Fruit fly (Drosophila melanogaster) whole organism, embryonic: ENCODE measurements around the gene Svil.

Experiments used
- Bgb ChIP-seq: fragments of 200-800 bp; sonication (Bioruptor generic); IDR thresholded peaks from 2 replicates; pipeline ENCODE4 v1.3.6; 2022; ENCODE audit warnings: missing biosample characterization, missing genetic modification characterization; ENCODE audit not compliant: partially characterized antibody
- CG10543 ChIP-seq: fragments of 200-800 bp; sonication (Bioruptor generic); optimal IDR thresholded peaks from 3 replicates; lab custom pipeline; 2017; ENCODE audit warnings: missing biosample characterization, mild to moderate bottlenecking, missing genetic modification characterization, moderate library complexity
- CG12744 ChIP-seq: fragments of 200-800 bp; sonication (Bioruptor generic); optimal IDR thresholded peaks from 2 replicates; lab custom pipeline; 2016; ENCODE audit warnings: missing biosample characterization, missing genetic modification characterization
- CG12769 ChIP-seq: fragments of 200-800 bp; sonication (Bioruptor generic); optimal IDR thresholded peaks from 2 replicates; lab custom pipeline; 2019; ENCODE audit warnings: missing biosample characterization, mild to moderate bottlenecking, missing genetic modification characterization, moderate library complexity
- CG16779 ChIP-seq: fragments of 200-800 bp; sonication (Bioruptor generic); IDR thresholded peaks from 2 replicates; pipeline ENCODE4 v1.3.6; 2022; ENCODE audit warnings: missing biosample characterization, missing genetic modification characterization
- CG17361 ChIP-seq: fragments of 200-800 bp; sonication (Bioruptor generic); IDR thresholded peaks from 3 replicates; pipeline ENCODE4 v1.3.6; 2022; ENCODE audit warnings: missing biosample characterization, missing genetic modification characterization
- CG17912 ChIP-seq: fragments of 200-800 bp; sonication (Bioruptor generic); optimal IDR thresholded peaks from 2 replicates; lab custom pipeline; 2018; ENCODE audit warnings: missing biosample characterization, mild to moderate bottlenecking, missing genetic modification characterization
- CG2199 ChIP-seq: fragments of 200-800 bp; sonication (Bioruptor generic); IDR thresholded peaks from 3 replicates; pipeline ENCODE4 v1.3.6; 2022; ENCODE audit warnings: missing biosample characterization, missing genetic modification characterization
- CG2678 ChIP-seq: fragments of 200-800 bp; sonication (Bioruptor generic); optimal IDR thresholded peaks from 3 replicates; lab custom pipeline; 2019; ENCODE audit warnings: missing biosample characterization, mild to moderate bottlenecking, missing genetic modification characterization, moderate library complexity
- CG3065 ChIP-seq: fragments of 200-800 bp; sonication (Bioruptor generic); optimal IDR thresholded peaks from 2 replicates; lab custom pipeline; 2016; ENCODE audit warnings: missing biosample characterization, missing genetic modification characterization
- CG3281 ChIP-seq: fragments of 200-800 bp; sonication (Bioruptor generic); optimal IDR thresholded peaks from 3 replicates; lab custom pipeline; 2017; ENCODE audit warnings: missing biosample characterization, mild to moderate bottlenecking, missing genetic modification characterization
- CG3838 ChIP-seq: fragments of 200-800 bp; sonication (Bioruptor generic); optimal IDR thresholded peaks from 3 replicates; lab custom pipeline; 2016; ENCODE audit warnings: missing biosample characterization, missing genetic modification characterization
- CG4360 ChIP-seq: fragments of 200-800 bp; sonication (Bioruptor generic); IDR thresholded peaks from 2 replicates; pipeline ENCODE4 v1.3.6; 2022; ENCODE audit warnings: missing biosample characterization, missing genetic modification characterization
- CG8290 ChIP-seq, 3 experiments: fragments of 200-800 bp; sonication (Bioruptor generic); optimal IDR thresholded peaks; 2 replicates each; lab custom pipeline; 2016 to 2019; ENCODE audit warnings: missing biosample characterization in 3 of 3, missing genetic modification characterization in 3 of 3, mild to moderate bottlenecking in 2 of 3, moderate library complexity in 1 of 3
- CG8359 ChIP-seq: fragments of 200-800 bp; sonication (Bioruptor generic); optimal IDR thresholded peaks from 2 replicates; lab custom pipeline; 2017; ENCODE audit warnings: missing biosample characterization, mild to moderate bottlenecking, missing genetic modification characterization, borderline replicate concordance
- CG9817 ChIP-seq: fragments of 200-800 bp; sonication (Bioruptor generic); optimal IDR thresholded peaks from 2 replicates; lab custom pipeline; 2018; ENCODE audit warnings: missing biosample characterization, mild to moderate bottlenecking, missing genetic modification characterization, moderate library complexity
- CG9876 ChIP-seq: fragments of 200-800 bp; sonication (Bioruptor generic); optimal IDR thresholded peaks from 2 replicates; lab custom pipeline; 2016; ENCODE audit warnings: missing biosample characterization, missing genetic modification characterization
- Dfd ChIP-seq, 2 experiments: fragments of >200 bp; optimal IDR thresholded peaks; 2 replicates each; lab custom pipeline; 2017; ENCODE audit warnings: missing biosample characterization in 2 of 2, missing genetic modification characterization in 2 of 2
- Eip74EF ChIP-seq, 2 experiments: fragments of 200-800 bp in 1 of 2; fragments of >200 bp in 1 of 2; sonication (Bioruptor generic) in 1 of 2; optimal IDR thresholded peaks; 2 replicates each; lab custom pipeline; 2017 to 2019; ENCODE audit warnings: missing biosample characterization in 2 of 2, missing genetic modification characterization in 2 of 2, mild to moderate bottlenecking in 1 of 2, moderate library complexity in 1 of 2
- Ets97D ChIP-seq: fragments of 200-800 bp; sonication (Bioruptor generic); optimal IDR thresholded peaks from 3 replicates; lab custom pipeline; 2016; ENCODE audit warnings: missing biosample characterization, missing genetic modification characterization
- Gug ChIP-seq: fragments of 200-800 bp; sonication (Bioruptor generic); IDR thresholded peaks from 4 replicates; pipeline ENCODE4 v1.3.6; 2022; ENCODE audit warnings: missing biosample characterization, missing genetic modification characterization
- Hand ChIP-seq: fragments of 200-800 bp; sonication (Bioruptor generic); optimal IDR thresholded peaks from 2 replicates; lab custom pipeline; 2017; ENCODE audit warnings: mild to moderate bottlenecking, missing biosample characterization, missing genetic modification reagents, missing genetic modification characterization
- Hr78 ChIP-seq, 2 experiments: fragments of 200-800 bp in 1 of 2; fragments of >200 bp in 1 of 2; sonication (Bioruptor generic) in 1 of 2; optimal IDR thresholded peaks; 2 replicates each; lab custom pipeline; 2017 to 2019; ENCODE audit warnings: missing biosample characterization in 2 of 2, missing genetic modification characterization in 2 of 2, mild to moderate bottlenecking in 1 of 2, moderate library complexity in 1 of 2
- Kr ChIP-seq: fragments of 200-800 bp; sonication (Bioruptor generic); optimal IDR thresholded peaks from 2 replicates; lab custom pipeline; 2017; ENCODE audit warnings: missing biosample characterization, mild to moderate bottlenecking, missing genetic modification characterization
- Sin3A ChIP-seq: fragments of >200 bp; optimal IDR thresholded peaks from 2 replicates; lab custom pipeline; 2018
- Taf1 ChIP-seq: fragments of 200-800 bp; sonication (Bioruptor generic); IDR thresholded peaks from 2 replicates; pipeline ENCODE4 v1.3.6; 2022; ENCODE audit warnings: missing biosample characterization, missing genetic modification characterization
- Tbp ChIP-seq: fragments of >200 bp; optimal IDR thresholded peaks from 2 replicates; lab custom pipeline; 2018; ENCODE audit warnings: missing biosample characterization, missing genetic modification characterization
- ap ChIP-seq: fragments of 200-800 bp; sonication (Bioruptor generic); IDR thresholded peaks from 2 replicates; pipeline ENCODE4 v1.3.6; 2022; ENCODE audit warnings: missing biosample characterization, missing genetic modification characterization
- btn ChIP-seq: fragments of 200-800 bp; sonication (Bioruptor generic); optimal IDR thresholded peaks from 2 replicates; lab custom pipeline; 2016; ENCODE audit warnings: missing biosample characterization, missing genetic modification characterization
- cas ChIP-seq: fragments of 200-800 bp; sonication (Bioruptor generic); IDR thresholded peaks from 2 replicates; pipeline ENCODE4 v1.3.6; 2022; ENCODE audit warnings: missing biosample characterization, missing genetic modification characterization
- ci ChIP-seq: fragments of 200-800 bp; sonication (Bioruptor generic); IDR thresholded peaks from 3 replicates; pipeline ENCODE4 v1.3.6; 2022; ENCODE audit warnings: missing biosample characterization, missing genetic modification characterization
- croc ChIP-seq: fragments of 200-800 bp; sonication (Bioruptor generic); conservative IDR thresholded peaks from 3 replicates; pipeline ENCODE4 v1.3.6; 2022; ENCODE audit warnings: missing biosample characterization, missing genetic modification characterization
- crol ChIP-seq: fragments of 200-800 bp; sonication (Bioruptor generic); IDR thresholded peaks from 2 replicates; pipeline ENCODE4 v1.3.6; 2022; ENCODE audit warnings: missing biosample characterization, missing genetic modification characterization
- cwo ChIP-seq: fragments of 200-800 bp; sonication (Bioruptor generic); optimal IDR thresholded peaks from 3 replicates; lab custom pipeline; 2017; ENCODE audit warnings: missing biosample characterization, missing genetic modification characterization, mild to moderate bottlenecking, moderate library complexity, missing genetic modification reagents
- fd96Cb ChIP-seq: fragments of 200-800 bp; sonication (Bioruptor generic); optimal IDR thresholded peaks from 2 replicates; lab custom pipeline; 2018; ENCODE audit warnings: missing biosample characterization, mild to moderate bottlenecking, missing genetic modification characterization, moderate library complexity
- gfzf ChIP-seq: fragments of 200-800 bp; sonication (Bioruptor generic); optimal IDR thresholded peaks from 2 replicates; lab custom pipeline; 2016; ENCODE audit warnings: missing biosample characterization, mild to moderate bottlenecking, missing genetic modification characterization, moderate library complexity
- knrl ChIP-seq: fragments of 200-800 bp; sonication (Bioruptor generic); IDR thresholded peaks from 3 replicates; pipeline ENCODE4 v1.3.6; 2022; ENCODE audit warnings: missing biosample characterization, missing genetic modification characterization; ENCODE audit not compliant: partially characterized antibody
- lola ChIP-seq, 3 experiments: fragments of >200 bp in 2 of 3; fragments of 200-800 bp in 1 of 3; sonication (Bioruptor generic) in 1 of 3; optimal IDR thresholded peaks; 2 replicates each; lab custom pipeline; 2017 to 2019; ENCODE audit warnings: missing biosample characterization in 3 of 3, missing genetic modification characterization in 3 of 3, mild to moderate bottlenecking in 1 of 3, moderate library complexity in 1 of 3
- nom ChIP-seq: fragments of 200-800 bp; sonication (Bioruptor generic); optimal IDR thresholded peaks from 2 replicates; lab custom pipeline; 2017; ENCODE audit warnings: missing biosample characterization, missing genetic modification characterization, mild to moderate bottlenecking, moderate library complexity, missing genetic modification reagents
- pan ChIP-seq, 4 experiments: fragments of >200 bp in 3 of 4; fragments of 200-800 bp in 1 of 4; sonication (Bioruptor generic) in 1 of 4; optimal IDR thresholded peaks in 3 of 4; IDR thresholded peaks in 1 of 4; 2 replicates each; pipeline versions ENCODE4 v1.3.6 to Lab custom; 2017 to 2022; ENCODE audit warnings: missing biosample characterization in 2 of 4, missing genetic modification characterization in 2 of 4, mixed read lengths in 1 of 4
- pros ChIP-seq: fragments of 200-800 bp; sonication (Bioruptor generic); optimal IDR thresholded peaks from 3 replicates; lab custom pipeline; 2019; ENCODE audit warnings: missing biosample characterization, mild to moderate bottlenecking, missing genetic modification characterization, moderate library complexity
- sd ChIP-seq: fragments of 200-800 bp; sonication (Bioruptor generic); optimal IDR thresholded peaks from 3 replicates; lab custom pipeline; 2018; ENCODE audit warnings: missing biosample characterization, mild to moderate bottlenecking, missing genetic modification characterization, moderate library complexity
- ssp ChIP-seq: fragments of 200-800 bp; sonication (Bioruptor generic); IDR thresholded peaks from 2 replicates; pipeline ENCODE4 v1.3.6; 2022; ENCODE audit warnings: missing biosample characterization, missing genetic modification characterization
- stc ChIP-seq: fragments of 200-800 bp; sonication (Bioruptor generic); IDR thresholded peaks from 2 replicates; pipeline ENCODE4 v1.3.6; 2022; ENCODE audit warnings: missing biosample characterization, missing genetic modification characterization
- stwl ChIP-seq: fragments of 200-800 bp; sonication (Bioruptor generic); optimal IDR thresholded peaks from 3 replicates; lab custom pipeline; 2018; ENCODE audit warnings: missing biosample characterization, mild to moderate bottlenecking, missing genetic modification characterization, moderate library complexity
- sug ChIP-seq: fragments of 200-800 bp; optimal IDR thresholded peaks from 2 replicates; lab custom pipeline; 2019; ENCODE audit warnings: missing biosample characterization, mild to moderate bottlenecking, missing genetic modification characterization, moderate library complexity
- unc-4 ChIP-seq: fragments of 200-800 bp; sonication (Bioruptor generic); IDR thresholded peaks from 2 replicates; pipeline ENCODE4 v1.3.6; 2022; ENCODE audit warnings: missing biosample characterization, missing genetic modification characterization; ENCODE audit not compliant: partially characterized antibody

Svil gene

DNA sequence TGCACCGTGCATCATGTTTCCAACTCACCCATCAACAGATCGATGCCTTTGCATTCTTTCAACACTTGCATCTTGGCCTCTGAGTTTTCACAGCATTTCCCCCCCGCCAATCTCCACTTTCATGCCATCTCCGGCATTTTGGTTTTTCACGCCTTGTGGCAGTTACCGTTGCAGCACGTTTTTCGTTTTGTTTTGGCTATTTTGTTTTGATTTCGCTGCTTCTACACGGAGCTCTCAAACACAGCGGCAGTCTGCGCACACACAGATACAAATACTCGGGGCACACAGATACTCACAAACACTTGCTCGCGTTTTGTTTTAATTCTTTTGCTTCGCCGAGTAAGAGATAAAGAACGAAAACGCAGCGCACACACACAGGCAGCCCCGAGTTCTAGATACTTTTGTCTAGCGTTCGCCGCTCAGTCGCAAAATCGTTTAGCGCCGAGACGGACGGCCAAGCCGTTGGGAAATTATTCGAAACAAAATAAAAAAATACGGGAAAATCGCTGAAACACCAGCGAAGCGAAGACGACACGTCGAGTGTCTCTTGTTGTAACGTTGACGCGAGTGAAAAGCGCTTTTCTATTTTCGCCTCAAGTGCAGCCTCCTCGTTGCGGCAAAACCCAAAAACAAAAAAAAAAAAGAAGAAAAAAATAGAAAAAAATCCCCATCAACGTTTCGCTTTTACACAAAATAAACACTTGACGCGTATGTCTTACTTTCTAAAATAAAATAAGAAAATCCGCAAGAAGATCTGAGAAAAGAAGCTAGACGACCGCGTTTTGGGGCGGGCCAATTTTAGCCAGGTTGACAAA lies 51.2 kb downstream of the Svil start (continued):
- no peak for TF ChIP-seq CG8290 (GFP tag; optimal IDR thresholded peaks at IDR 0.05; lab: Kevin White, UChicago)
- peak in 1 of 2 experiments; percentile 22 for TF ChIP-seq CG8290 (tag; optimal IDR thresholded peaks at IDR 0.05; lab: Kevin White, UChicago)
- no peak for TF ChIP-seq lola (GFP tag; optimal IDR thresholded peaks at IDR 0.05; lab: Kevin White, UChicago)
- no peak for TF ChIP-seq CG3281 (GFP tag; lab: Kevin White, UChicago)
- TF ChIP-seq Gug = no peak
- no peak for TF ChIP-seq Taf1
- no peak for TF ChIP-seq CG9876 (GFP tag; lab: Kevin White, UChicago)
- TF ChIP-seq CG17912 (GFP tag; lab: Kevin White, UChicago) = no peak
- TF ChIP-seq fd96Cb (tag; lab: Kevin White, UChicago) = no peak
- no peak for TF ChIP-seq Hand (GFP tag; lab: Kevin White, UChicago)
- no peak for TF ChIP-seq knrl (GFP tag; lab: Robert Waterston, UW)
- no peak for TF ChIP-seq Tbp (GFP tag; lab: Kevin White, UChicago)
- no peak for TF ChIP-seq Eip74EF (GFP tag; optimal IDR thresholded peaks at IDR 0.05; lab: Kevin White, UChicago)
- peak; percentile 67; the same call in 1 of the 3 replicates for TF ChIP-seq CG2199 (GFP tag; lab: Robert Waterston, UW)
- peak; percentile 23 for TF ChIP-seq sd
- TF ChIP-seq ci (GFP tag; lab: Robert Waterston, UW) = no peak
- no peak for TF ChIP-seq pan (optimal IDR thresholded peaks at IDR 0.05; lab: Kevin White, UChicago)
- peak in 1 of 2 experiments; percentile 17 for TF ChIP-seq pan (GFP tag; optimal IDR thresholded peaks at IDR 0.05 in 1 of 2, IDR thresholded peaks at IDR 0.05 in 1 of 2)
- peak; percentile 8 for TF ChIP-seq CG10543 (GFP tag; lab: Kevin White, UChicago)
- no peak for TF ChIP-seq CG17361 (GFP tag; lab: Robert Waterston, UW)
- TF ChIP-seq croc (GFP tag; lab: Robert Waterston, UW) = no peak
- TF ChIP-seq CG3065 (GFP tag; lab: Kevin White, UChicago) = no peak
- 0 out of 2 replicates have a peak, but pooled peaks have one; percentile 21 for TF ChIP-seq CG4360 (GFP tag; lab: Robert Waterston, UW)
- no peak for TF ChIP-seq pros (GFP tag; lab: Kevin White, UChicago)
- TF ChIP-seq cas (GFP tag; lab: Robert Waterston, UW) = no peak
- no peak for TF ChIP-seq stc (GFP tag; lab: Robert Waterston, UW)
- no peak for TF ChIP-seq gfzf
- peak; percentile 22 for TF ChIP-seq sug (tag; lab: Kevin White, UChicago)
- TF ChIP-seq CG12744 (GFP tag; lab: Kevin White, UChicago) = no peak
- no peak for TF ChIP-seq Sin3A (lab: Kevin White, UChicago)
- peak; percentile 2 for TF ChIP-seq CG12769
- TF ChIP-seq CG16779 = no peak
- no peak for TF ChIP-seq stwl (tag; lab: Kevin White, UChicago)
- TF ChIP-seq Hr78 (GFP tag; optimal IDR thresholded peaks at IDR 0.05; lab: Kevin White, UChicago) = peak in 1 of 2 experiments; percentile 18
- TF ChIP-seq ssp (GFP tag; lab: Robert Waterston, UW) = no peak
- no peak for TF ChIP-seq Kr (GFP tag; lab: Kevin White, UChicago)
- no peak for TF ChIP-seq btn (GFP tag; lab: Kevin White, UChicago)
- no peak for TF ChIP-seq unc-4
- peak; percentile 42 for TF ChIP-seq crol (GFP tag; lab: Robert Waterston, UW)
- TF ChIP-seq ap (GFP tag; lab: Robert Waterston, UW) = no peak
- peak; percentile 66 for TF ChIP-seq cwo
- no peak for TF ChIP-seq CG8359
- no peak for TF ChIP-seq CG2678 (tag; lab: Kevin White, UChicago)
- TF ChIP-seq CG3838 (GFP tag; lab: Kevin White, UChicago) = no peak
- no peak for TF ChIP-seq Dfd (GFP tag; optimal IDR thresholded peaks at IDR 0.05; lab: Kevin White, UChicago)
- TF ChIP-seq Ets97D (GFP tag; lab: Kevin White, UChicago) = no peak
- TF ChIP-seq CG9817 (tag; lab: Kevin White, UChicago) = no peak
- TF ChIP-seq nom (GFP tag; lab: Kevin White, UChicago) = peak; percentile 69
- TF ChIP-seq Bgb (GFP tag; lab: Robert Waterston, UW) = no peak; the same call in 1 of the 2 replicates
